Fruit fly (Drosophila melanogaster) whole organism: ENCODE results near the gene Paics.

Experiments used
- CG8478 ChIP-seq: fragments of >200 bp; optimal IDR thresholded peaks from 2 replicates; lab custom pipeline; 2018; ENCODE audit warnings: inconsistent platforms
- Dll ChIP-seq: fragments of >200 bp; optimal IDR thresholded peaks from 2 replicates; lab custom pipeline; 2017
- usp ChIP-seq: fragments of >200 bp; optimal IDR thresholded peaks from 2 replicates; lab custom pipeline; 2017; ENCODE audit warnings: missing biosample characterization, missing genetic modification characterization, mixed read lengths

DNA sequence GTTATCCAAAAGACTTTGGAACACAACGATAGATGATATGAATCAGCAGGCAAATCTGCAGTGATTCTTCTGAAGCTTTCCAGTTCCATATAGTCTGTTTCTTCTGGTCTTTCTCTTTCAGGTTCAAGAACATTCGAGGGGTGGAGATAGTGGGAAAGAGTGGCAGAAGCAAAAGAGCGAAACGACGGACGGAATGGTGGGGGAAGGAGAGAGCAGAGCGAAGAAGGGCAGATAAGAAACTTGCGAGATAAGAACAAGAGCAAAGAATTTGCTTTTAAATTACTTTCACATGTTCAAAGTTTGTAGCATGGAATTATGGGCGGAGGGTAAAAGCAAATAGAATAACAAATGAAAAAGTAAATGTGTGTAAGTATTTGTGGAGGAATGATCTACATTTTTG is 21.4 kb downstream of the Paics start:
- no peak for TF ChIP-seq CG8478
- no peak for TF ChIP-seq usp
- TF ChIP-seq Dll (lab: Kevin White, UChicago): no peak
